Worm (Caenorhabditis elegans) whole organism, L4/young adult: Measurements from ENCODE around the gene ddx-46.

ENCODE experiments used
- dao-5 ChIP-seq: sonication (generic microtip); optimal IDR thresholded peaks from 2 replicates; lab custom pipeline; 2016; ENCODE audit warnings: missing genotype, missing genetic modification characterization, moderate library complexity, missing compliant biosample characterization
- him-1 ChIP-seq: sonication (generic microtip); optimal IDR thresholded peaks from 2 replicates; lab custom pipeline; 2016; ENCODE audit warnings: missing genotype, missing genetic modification reagents, missing genetic modification characterization, missing compliant biosample characterization

DNA sequence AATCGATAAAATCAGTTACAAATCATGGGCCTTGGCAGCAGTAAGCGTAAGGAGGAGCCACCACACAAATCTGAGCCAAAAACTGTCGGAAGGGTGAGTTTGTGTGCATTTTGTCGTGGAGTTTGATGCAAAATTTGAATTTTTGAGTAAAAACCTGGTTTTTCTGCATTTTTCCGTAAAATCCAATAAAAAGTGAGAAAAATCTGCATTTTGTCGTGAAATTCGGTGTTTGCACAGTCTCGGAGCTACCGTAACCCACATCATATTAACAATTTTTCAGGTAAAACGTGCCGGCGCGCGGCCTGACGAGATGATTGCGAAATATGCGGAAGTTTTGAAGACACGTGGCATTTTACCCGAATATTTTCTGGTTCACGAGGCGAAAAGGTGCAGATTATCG is 33.5 kb downstream of the ddx-46 start:
- TF ChIP-seq dao-5 (tag; lab: Kevin White, UChicago) (no peak), him-1 (tag; lab: Kevin White, UChicago) (no peak)
